Fruit fly (Drosophila melanogaster) whole organism, embryonic: Measurements from ENCODE around the gene ddbt.

Source experiments
- BEAF-32 ChIP-seq: fragments of 200-800 bp; sonication (Bioruptor generic); optimal IDR thresholded peaks from 3 replicates; lab custom pipeline; 2017; ENCODE audit warnings: missing biosample characterization, missing genetic modification characterization, mild to moderate bottlenecking, moderate library complexity, missing genetic modification reagents
- Bgb ChIP-seq: fragments of 200-800 bp; sonication (Bioruptor generic); IDR thresholded peaks from 2 replicates; pipeline ENCODE4 v1.3.6; 2022; ENCODE audit warnings: missing biosample characterization, missing genetic modification characterization; ENCODE audit not compliant: partially characterized antibody
- CG10147 ChIP-seq: fragments of 200-800 bp; sonication (Bioruptor generic); optimal IDR thresholded peaks from 2 replicates; lab custom pipeline; 2019; ENCODE audit warnings: missing biosample characterization, mild to moderate bottlenecking, missing genetic modification characterization, moderate library complexity
- CG10565 ChIP-seq: fragments of 200-800 bp; sonication (Bioruptor generic); optimal IDR thresholded peaks from 3 replicates; lab custom pipeline; 2016; ENCODE audit warnings: missing biosample characterization, mild to moderate bottlenecking, missing genetic modification characterization
- CG11560 ChIP-seq: fragments of 200-800 bp; sonication (Bioruptor generic); IDR thresholded peaks from 3 replicates; pipeline ENCODE4 v1.3.6; 2022; ENCODE audit warnings: missing biosample characterization, missing genetic modification characterization
- CG11723 ChIP-seq: fragments of 200-800 bp; sonication (Bioruptor generic); optimal IDR thresholded peaks from 2 replicates; lab custom pipeline; 2017; ENCODE audit warnings: missing biosample characterization, mild to moderate bottlenecking, missing genetic modification characterization
- CG12391 ChIP-seq: fragments of 200-800 bp; sonication (Bioruptor generic); optimal IDR thresholded peaks from 3 replicates; lab custom pipeline; 2018; ENCODE audit warnings: missing biosample characterization, mild to moderate bottlenecking, missing genetic modification characterization, moderate library complexity
- CG12659 ChIP-seq: fragments of 200-800 bp; sonication (Bioruptor generic); optimal IDR thresholded peaks from 3 replicates; lab custom pipeline; 2017; ENCODE audit warnings: mild to moderate bottlenecking, missing biosample characterization, missing genetic modification reagents, missing genetic modification characterization
- CG13287 ChIP-seq: fragments of 200-800 bp; sonication (Bioruptor generic); IDR thresholded peaks from 2 replicates; pipeline ENCODE4 v1.3.6; 2022; ENCODE audit warnings: missing biosample characterization, missing genetic modification characterization; ENCODE audit not compliant: partially characterized antibody
- CG14710 ChIP-seq: fragments of 200-800 bp; sonication (Bioruptor generic); optimal IDR thresholded peaks from 3 replicates; lab custom pipeline; 2019; ENCODE audit warnings: missing biosample characterization, mild to moderate bottlenecking, missing genetic modification characterization, moderate library complexity
- CG15269 ChIP-seq: fragments of 200-800 bp; sonication (Bioruptor generic); optimal IDR thresholded peaks from 2 replicates; lab custom pipeline; 2018; ENCODE audit warnings: missing biosample characterization, mild to moderate bottlenecking, missing genetic modification characterization, moderate library complexity
- CG15514 ChIP-seq: fragments of 200-800 bp; sonication (Bioruptor generic); optimal IDR thresholded peaks from 3 replicates; lab custom pipeline; 2017; ENCODE audit warnings: missing biosample characterization, missing genetic modification characterization, mild to moderate bottlenecking, moderate library complexity, missing genetic modification reagents
- CG17361 ChIP-seq: fragments of 200-800 bp; sonication (Bioruptor generic); IDR thresholded peaks from 3 replicates; pipeline ENCODE4 v1.3.6; 2022; ENCODE audit warnings: missing biosample characterization, missing genetic modification characterization
- CG17829 ChIP-seq: fragments of 200-800 bp; optimal IDR thresholded peaks from 2 replicates; lab custom pipeline; 2019; ENCODE audit warnings: missing biosample characterization, mild to moderate bottlenecking, missing genetic modification characterization, moderate library complexity
- CG2120 ChIP-seq: fragments of 200-800 bp; sonication (Bioruptor generic); optimal IDR thresholded peaks from 3 replicates; lab custom pipeline; 2016; ENCODE audit warnings: missing biosample characterization, missing genetic modification characterization
- CG2129 ChIP-seq: fragments of 200-800 bp; sonication (Bioruptor generic); IDR thresholded peaks from 2 replicates; pipeline ENCODE4 v1.3.6; 2022; ENCODE audit warnings: missing biosample characterization, missing genetic modification characterization; ENCODE audit not compliant: partially characterized antibody
- CG2199 ChIP-seq: fragments of 200-800 bp; sonication (Bioruptor generic); IDR thresholded peaks from 3 replicates; pipeline ENCODE4 v1.3.6; 2022; ENCODE audit warnings: missing biosample characterization, missing genetic modification characterization
- CG33557 ChIP-seq: fragments of 200-800 bp; sonication (Bioruptor generic); optimal IDR thresholded peaks from 2 replicates; lab custom pipeline; 2019; ENCODE audit warnings: missing biosample characterization, mild to moderate bottlenecking, missing genetic modification characterization, moderate library complexity
- CG4617 ChIP-seq: fragments of 200-800 bp; sonication (Bioruptor generic); optimal IDR thresholded peaks from 3 replicates; lab custom pipeline; 2016; ENCODE audit warnings: missing biosample characterization, missing genetic modification characterization, borderline replicate concordance
- CG4820 ChIP-seq: fragments of 200-800 bp; sonication (Bioruptor generic); optimal IDR thresholded peaks from 3 replicates; lab custom pipeline; 2016; ENCODE audit warnings: missing biosample characterization, missing genetic modification characterization
- CG8290 ChIP-seq, 3 experiments: fragments of 200-800 bp; sonication (Bioruptor generic); optimal IDR thresholded peaks; 2 replicates each; lab custom pipeline; 2016 to 2019; ENCODE audit warnings: missing biosample characterization in 3 of 3, missing genetic modification characterization in 3 of 3, mild to moderate bottlenecking in 2 of 3, moderate library complexity in 1 of 3
- Dll ChIP-seq: fragments of 200-800 bp; sonication (Bioruptor generic); IDR thresholded peaks from 4 replicates; pipeline ENCODE4 v1.3.6; 2022; ENCODE audit warnings: missing biosample characterization, missing genetic modification characterization; ENCODE audit not compliant: partially characterized antibody
- Doc3 ChIP-seq: fragments of 200-800 bp; sonication (Bioruptor generic); IDR thresholded peaks from 3 replicates; pipeline ENCODE4 v1.3.6; 2022; ENCODE audit warnings: missing biosample characterization, missing genetic modification characterization; ENCODE audit not compliant: partially characterized antibody
- E2f2 ChIP-seq: fragments of 200-800 bp; sonication (Bioruptor generic); IDR thresholded peaks from 2 replicates; pipeline ENCODE4 v1.3.6; 2022; ENCODE audit warnings: missing biosample characterization, missing genetic modification characterization
- Ets65A ChIP-seq: fragments of 200-800 bp; sonication (Bioruptor generic); peaks from one replicate; lab custom pipeline; 2016; ENCODE audit warnings: missing biosample characterization, missing genetic modification characterization
- Fer3 ChIP-seq: fragments of 200-800 bp; sonication (Bioruptor generic); optimal IDR thresholded peaks from 2 replicates; lab custom pipeline; 2018; ENCODE audit warnings: missing biosample characterization, mild to moderate bottlenecking, missing genetic modification characterization, moderate library complexity
- HLH4C ChIP-seq: fragments of 200-800 bp; sonication (Bioruptor generic); IDR thresholded peaks from 3 replicates; pipeline ENCODE4 v1.3.6; 2022; ENCODE audit warnings: missing biosample characterization, missing genetic modification characterization; ENCODE audit not compliant: partially characterized antibody
- Hand ChIP-seq: fragments of 200-800 bp; sonication (Bioruptor generic); optimal IDR thresholded peaks from 2 replicates; lab custom pipeline; 2017; ENCODE audit warnings: mild to moderate bottlenecking, missing biosample characterization, missing genetic modification reagents, missing genetic modification characterization
- Lim3 ChIP-seq: fragments of 200-800 bp; sonication (Bioruptor generic); IDR thresholded peaks from 2 replicates; pipeline ENCODE4 v1.3.6; 2022; ENCODE audit warnings: missing biosample characterization, missing genetic modification characterization
- MESR4 ChIP-seq: fragments of 200-800 bp; sonication (Bioruptor generic); optimal IDR thresholded peaks from 2 replicates; lab custom pipeline; 2018; ENCODE audit warnings: missing biosample characterization, mild to moderate bottlenecking, missing genetic modification characterization, moderate library complexity
- Nf-YC ChIP-seq: fragments of 200-800 bp; optimal IDR thresholded peaks from 3 replicates; lab custom pipeline; 2019; ENCODE audit warnings: missing biosample characterization, mild to moderate bottlenecking, missing genetic modification characterization, moderate library complexity
- Pdp1 ChIP-seq, 2 experiments: fragments of 200-800 bp; sonication (Bioruptor generic); optimal IDR thresholded peaks; 3 replicates each; lab custom pipeline; 2016; ENCODE audit warnings: missing biosample characterization in 2 of 2, missing genetic modification characterization in 2 of 2, mild to moderate bottlenecking in 1 of 2, moderate library complexity in 1 of 2
- Scr ChIP-seq: fragments of 200-800 bp; sonication (Bioruptor generic); IDR thresholded peaks from 2 replicates; pipeline ENCODE4 v1.3.6; 2022; ENCODE audit warnings: missing biosample characterization, missing genetic modification characterization; ENCODE audit not compliant: partially characterized antibody
- Ssrp ChIP-seq: fragments of 200-800 bp; sonication (Bioruptor generic); optimal IDR thresholded peaks from 2 replicates; lab custom pipeline; 2018; ENCODE audit warnings: missing biosample characterization, mild to moderate bottlenecking, missing genetic modification characterization, moderate library complexity
- Trl ChIP-seq, 3 experiments: fragments of >200 bp in 2 of 3; fragments of 200-800 bp in 1 of 3; sonication (Bioruptor generic) in 1 of 3; optimal IDR thresholded peaks; 2 replicates in 1 of 3; 3 replicates in 2 of 3; lab custom pipeline; 2016 to 2017; ENCODE audit warnings: missing biosample characterization in 1 of 3, missing genetic modification characterization in 1 of 3
- amos ChIP-seq: fragments of 200-800 bp; sonication (Bioruptor generic); IDR thresholded peaks from 2 replicates; pipeline ENCODE4 v1.3.6; 2022; ENCODE audit warnings: missing biosample characterization, missing genetic modification characterization; ENCODE audit not compliant: partially characterized antibody
- bbx ChIP-seq: fragments of 200-800 bp; sonication (Bioruptor generic); IDR thresholded peaks from 2 replicates; pipeline ENCODE4 v1.3.6; 2022; ENCODE audit warnings: missing biosample characterization, missing genetic modification characterization; ENCODE audit not compliant: partially characterized antibody
- dimm ChIP-seq: fragments of 200-800 bp; sonication (Bioruptor generic); IDR thresholded peaks from 2 replicates; pipeline ENCODE4 v1.3.6; 2022; ENCODE audit warnings: missing biosample characterization, missing genetic modification characterization
- fd3F ChIP-seq: fragments of 200-800 bp; sonication (Bioruptor generic); optimal IDR thresholded peaks from 2 replicates; lab custom pipeline; 2018; ENCODE audit warnings: missing biosample characterization, mild to moderate bottlenecking, missing genetic modification characterization, moderate library complexity
- gem ChIP-seq: fragments of 200-800 bp; sonication (Bioruptor generic); optimal IDR thresholded peaks from 2 replicates; lab custom pipeline; 2019; ENCODE audit warnings: missing biosample characterization, mild to moderate bottlenecking, missing genetic modification characterization, moderate library complexity
- h ChIP-seq: fragments of >200 bp; optimal IDR thresholded peaks from 2 replicates; lab custom pipeline; 2017
- mld ChIP-seq: fragments of 200-800 bp; sonication (Bioruptor generic); IDR thresholded peaks from 3 replicates; pipeline ENCODE4 v1.3.6; 2022; ENCODE audit warnings: missing biosample characterization, missing genetic modification characterization; ENCODE audit not compliant: partially characterized antibody
- pzg ChIP-seq: fragments of 200-800 bp; sonication (Bioruptor generic); optimal IDR thresholded peaks from 3 replicates; lab custom pipeline; 2018; ENCODE audit warnings: missing biosample characterization, mild to moderate bottlenecking, missing genetic modification characterization, moderate library complexity
- sens ChIP-seq: fragments of 200-800 bp; sonication (Bioruptor generic); peaks from one replicate; lab custom pipeline; 2016; ENCODE audit warnings: missing biosample characterization, missing genetic modification characterization
- sqz ChIP-seq: fragments of 200-800 bp; sonication (Bioruptor generic); optimal IDR thresholded peaks from 3 replicates; lab custom pipeline; 2018; ENCODE audit warnings: missing biosample characterization, mild to moderate bottlenecking, missing genetic modification characterization
- sr ChIP-seq: fragments of 200-800 bp; sonication (Bioruptor generic); IDR thresholded peaks from 3 replicates; pipeline ENCODE4 v1.3.6; 2022; ENCODE audit warnings: missing biosample characterization, missing genetic modification characterization
- trem ChIP-seq: fragments of 200-800 bp; optimal IDR thresholded peaks from 3 replicates; lab custom pipeline; 2019; ENCODE audit warnings: missing biosample characterization, mild to moderate bottlenecking, missing genetic modification characterization, moderate library complexity

The ddbt gene

DNA sequence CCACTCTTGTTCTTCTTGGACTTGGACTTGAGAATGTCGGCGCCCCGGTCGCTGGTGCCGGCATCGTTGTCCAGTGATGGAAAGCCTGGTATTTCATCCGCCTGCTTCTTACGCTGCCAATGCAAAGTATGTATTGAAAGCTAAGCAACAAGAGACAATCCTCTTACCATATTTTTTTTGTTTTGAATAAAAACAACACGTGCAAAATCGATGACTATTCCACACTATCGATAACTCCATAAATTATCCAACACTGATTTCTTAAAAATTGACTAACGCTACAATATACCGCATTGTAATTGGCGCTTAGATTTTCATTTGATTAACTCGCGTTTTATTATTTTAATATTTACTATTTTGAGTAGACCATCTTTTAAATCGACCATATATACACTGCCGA is 7.6 kb downstream of the ddbt start, which contains the start of gene CG32344:
TSS of gene CG32344 (minus strand) at position 235 of the 400 bp plus-strand sequence.
- TF ChIP-seq CG4617 (GFP tag; lab: Kevin White, UChicago) (peak; percentile 44), CG13287 (GFP tag; lab: Robert Waterston, UW) (peak; percentile 81), Ssrp (tag; lab: Kevin White, UChicago) (no peak), CG12391 (tag; lab: Kevin White, UChicago) (peak; percentile 5), CG17829 (tag; lab: Kevin White, UChicago) (peak; percentile 33), Pdp1 (GFP tag; optimal IDR thresholded peaks at IDR 0.05; lab: Kevin White, UChicago) (peak in 1 of 2 experiments; percentile 8), Ets65A (GFP tag; lab: Kevin White, UChicago) (peak; percentile 56), CG14710 (tag; lab: Kevin White, UChicago) (peak; percentile 44), h (lab: Kevin White, UChicago) (no peak), dimm (GFP tag; lab: Robert Waterston, UW) (no peak), BEAF-32 (peak; percentile 82), CG10565 (GFP tag; lab: Kevin White, UChicago) (no peak), CG11723 (no peak), Scr (GFP tag; lab: Robert Waterston, UW) (peak; percentile 71), CG33557 (GFP tag; lab: Kevin White, UChicago) (no peak), Nf-YC (tag; lab: Kevin White, UChicago) (peak; percentile 17), CG10147 (GFP tag; lab: Kevin White, UChicago) (no peak), Dll (GFP tag; lab: Robert Waterston, UW) (peak; percentile 80), CG12659 (peak; percentile 16), CG15269 (tag; lab: Kevin White, UChicago) (no peak), gem (tag; lab: Kevin White, UChicago) (no peak), CG2129 (GFP tag; lab: Robert Waterston, UW) (peak; percentile 47), sr (GFP tag; lab: Robert Waterston, UW) (no peak), CG17361 (GFP tag; lab: Robert Waterston, UW) (0 out of 3 replicates have a peak, but pooled peaks have one; percentile 24), E2f2 (GFP tag; lab: Robert Waterston, UW) (peak; percentile 90), CG11560 (tag; lab: Robert Waterston, UW) (no peak), Trl (optimal IDR thresholded peaks at IDR 0.05; lab: Kevin White, UChicago) (no peak), Trl (GFP tag; optimal IDR thresholded peaks at IDR 0.05; lab: Kevin White, UChicago) (no peak), amos (GFP tag; lab: Robert Waterston, UW) (peak; percentile 76), CG15514 (GFP tag; lab: Kevin White, UChicago) (peak; percentile 17), CG8290 (GFP tag; optimal IDR thresholded peaks at IDR 0.05; lab: Kevin White, UChicago) (peak; percentile 25), CG8290 (tag; optimal IDR thresholded peaks at IDR 0.05; lab: Kevin White, UChicago) (no peak), Doc3 (GFP tag; lab: Robert Waterston, UW) (peak; percentile 56; the same call in 2 of the 3 replicates), Fer3 (tag; lab: Kevin White, UChicago) (no peak), mld (GFP tag; lab: Robert Waterston, UW) (peak; percentile 50; the same call in 1 of the 3 replicates), sqz (peak; percentile 85), Lim3 (no peak), trem (tag; lab: Kevin White, UChicago) (peak; percentile 50), pzg (peak; percentile 79), Hand (GFP tag; lab: Kevin White, UChicago) (no peak), HLH4C (GFP tag; lab: Robert Waterston, UW) (peak; percentile 67), Bgb (GFP tag; lab: Robert Waterston, UW) (peak; percentile 74), fd3F (GFP tag; lab: Kevin White, UChicago) (no peak), CG4820 (GFP tag; lab: Kevin White, UChicago) (no peak), CG2199 (GFP tag; lab: Robert Waterston, UW) (0 out of 3 replicates have a peak, but pooled peaks have one; percentile 39), bbx (GFP tag; lab: Robert Waterston, UW) (peak; percentile 58; the same call in 1 of the 2 replicates), CG2120 (GFP tag; lab: Kevin White, UChicago) (peak; percentile 18), MESR4 (GFP tag; lab: Kevin White, UChicago) (peak; percentile 58), sens (GFP tag; lab: Kevin White, UChicago) (peak; percentile 57)
